Worm (Caenorhabditis elegans) whole organism, L2 larva: Measurements from ENCODE around the gene dod-24.

ENCODE experiments used
- blmp-1 ChIP-seq: sonication (generic microtip); optimal IDR thresholded peaks from 2 replicates; lab custom pipeline; 2017; ENCODE audit warnings: missing genetic modification characterization, mild to moderate bottlenecking, missing compliant biosample characterization, antibody characterized with exemption, moderate library complexity; ENCODE audit not compliant: insufficient read depth
- ceh-82 ChIP-seq: fragments of 150-350 bp; optimal IDR thresholded peaks from 2 replicates; lab custom pipeline; 2014; ENCODE audit warnings: missing biosample characterization, missing genetic modification characterization
- lin-11 ChIP-seq: fragments of 150-350 bp; sonication (generic microtip); optimal IDR thresholded peaks from 2 replicates; lab custom pipeline; 2014; ENCODE audit warnings: missing biosample characterization, missing genetic modification characterization, inconsistent platforms, mixed read lengths
- mdl-1 ChIP-seq, 2 experiments: fragments of 150-350 bp in 1 of 2; sonication (generic microtip) in 1 of 2; optimal IDR thresholded peaks; 2 replicates each; lab custom pipeline; 2017; ENCODE audit warnings: missing biosample characterization in 2 of 2, missing genetic modification characterization in 2 of 2
- nhr-12 ChIP-seq: fragments of 150-350 bp; optimal IDR thresholded peaks from 2 replicates; lab custom pipeline; 2014; ENCODE audit warnings: missing biosample characterization, missing genetic modification characterization
- peb-1 ChIP-seq: fragments of 150-350 bp; optimal IDR thresholded peaks from 2 replicates; lab custom pipeline; 2014; ENCODE audit warnings: missing biosample characterization, missing genetic modification characterization

- TF ChIP-seq lin-11 (no peak), nhr-12 (tag; lab: Kevin White, UChicago) (no peak), peb-1 (tag; lab: Kevin White, UChicago) (no peak), mdl-1 (tag; optimal IDR thresholded peaks at IDR 0.05; lab: Kevin White, UChicago) (no peak), blmp-1 (tag; lab: Kevin White, UChicago) (no peak), ceh-82 (no peak)
Observed at ce11 chrIV:12921027-12921426, 20.1 kb downstream of the dod-24 start, which contains the start of gene C32H11.4.
